Fruit fly (Drosophila melanogaster) whole organism, embryonic: ENCODE measurements around the gene unk.
A peak's percentile ranks its signal among the peaks of the same experiment; 100 is the strongest.

Experiments
- CG10267 ChIP-seq: fragments of 200-800 bp; sonication (Bioruptor generic); optimal IDR thresholded peaks from 2 replicates; lab custom pipeline; 2018; ENCODE audit warnings: missing biosample characterization, mild to moderate bottlenecking, missing genetic modification characterization, moderate library complexity
- CG12299 ChIP-seq: fragments of 200-800 bp; sonication (Bioruptor generic); optimal IDR thresholded peaks from 2 replicates; lab custom pipeline; 2018; ENCODE audit warnings: missing biosample characterization, mild to moderate bottlenecking, missing genetic modification characterization
- CG12769 ChIP-seq: fragments of 200-800 bp; sonication (Bioruptor generic); optimal IDR thresholded peaks from 2 replicates; lab custom pipeline; 2019; ENCODE audit warnings: missing biosample characterization, mild to moderate bottlenecking, missing genetic modification characterization, moderate library complexity
- CG13287 ChIP-seq: fragments of 200-800 bp; sonication (Bioruptor generic); IDR thresholded peaks from 2 replicates; pipeline ENCODE4 v1.3.6; 2022; ENCODE audit warnings: missing biosample characterization, missing genetic modification characterization; ENCODE audit not compliant: partially characterized antibody
- CG15601 ChIP-seq: fragments of 200-800 bp; sonication (Bioruptor generic); optimal IDR thresholded peaks from 3 replicates; lab custom pipeline; 2019; ENCODE audit warnings: missing biosample characterization, mild to moderate bottlenecking, missing genetic modification characterization, moderate library complexity
- CG17328 ChIP-seq: fragments of 200-800 bp; sonication (Bioruptor generic); IDR thresholded peaks from 2 replicates; pipeline ENCODE4 v1.3.6; 2022; ENCODE audit warnings: missing biosample characterization, missing genetic modification characterization
- CG17361 ChIP-seq: fragments of 200-800 bp; sonication (Bioruptor generic); IDR thresholded peaks from 3 replicates; pipeline ENCODE4 v1.3.6; 2022; ENCODE audit warnings: missing biosample characterization, missing genetic modification characterization
- CG17385 ChIP-seq: fragments of 200-800 bp; sonication (Bioruptor generic); optimal IDR thresholded peaks from 3 replicates; lab custom pipeline; 2018; ENCODE audit warnings: missing biosample characterization, mild to moderate bottlenecking, missing genetic modification characterization
- CG17612 ChIP-seq: fragments of 200-800 bp; sonication (Bioruptor generic); IDR thresholded peaks from 2 replicates; pipeline ENCODE4 v1.3.6; 2022; ENCODE audit warnings: missing biosample characterization, missing genetic modification characterization
- CG17829 ChIP-seq: fragments of 200-800 bp; optimal IDR thresholded peaks from 2 replicates; lab custom pipeline; 2019; ENCODE audit warnings: missing biosample characterization, mild to moderate bottlenecking, missing genetic modification characterization, moderate library complexity
- CG1792 ChIP-seq: fragments of 200-800 bp; sonication (Bioruptor generic); optimal IDR thresholded peaks from 2 replicates; lab custom pipeline; 2016; ENCODE audit warnings: missing biosample characterization, missing genetic modification characterization
- CG31441 ChIP-seq: fragments of 200-800 bp; sonication (Bioruptor generic); IDR thresholded peaks from 2 replicates; pipeline ENCODE4 v1.3.6; 2022; ENCODE audit warnings: missing biosample characterization, missing genetic modification characterization
- CG3281 ChIP-seq: fragments of 200-800 bp; sonication (Bioruptor generic); optimal IDR thresholded peaks from 3 replicates; lab custom pipeline; 2017; ENCODE audit warnings: missing biosample characterization, mild to moderate bottlenecking, missing genetic modification characterization
- CG34422 ChIP-seq: fragments of 200-800 bp; sonication (Bioruptor generic); IDR thresholded peaks from 3 replicates; pipeline ENCODE4 v1.3.6; 2022; ENCODE audit warnings: missing biosample characterization, missing genetic modification characterization
- CG4820 ChIP-seq: fragments of 200-800 bp; sonication (Bioruptor generic); optimal IDR thresholded peaks from 3 replicates; lab custom pipeline; 2016; ENCODE audit warnings: missing biosample characterization, missing genetic modification characterization
- CG5180 ChIP-seq: fragments of 200-800 bp; sonication (Bioruptor generic); optimal IDR thresholded peaks from 3 replicates; lab custom pipeline; 2017; ENCODE audit warnings: missing biosample characterization, missing genetic modification characterization, mild to moderate bottlenecking, moderate library complexity, missing genetic modification reagents
- CG6791 ChIP-seq: fragments of 200-800 bp; sonication (Bioruptor generic); IDR thresholded peaks from 3 replicates; pipeline ENCODE4 v1.3.6; 2022; ENCODE audit warnings: missing biosample characterization, missing genetic modification characterization; ENCODE audit not compliant: partially characterized antibody
- CG7271 ChIP-seq: fragments of 200-800 bp; sonication (Bioruptor generic); optimal IDR thresholded peaks from 2 replicates; lab custom pipeline; 2018; ENCODE audit warnings: missing biosample characterization, mild to moderate bottlenecking, missing genetic modification characterization, moderate library complexity
- CoRest ChIP-seq: fragments of 200-800 bp; sonication (Bioruptor generic); optimal IDR thresholded peaks from 3 replicates; lab custom pipeline; 2018; ENCODE audit warnings: missing biosample characterization, mild to moderate bottlenecking, missing genetic modification characterization, moderate library complexity
- Dfd ChIP-seq, 2 experiments: fragments of >200 bp; optimal IDR thresholded peaks; 2 replicates each; lab custom pipeline; 2017; ENCODE audit warnings: missing biosample characterization in 2 of 2, missing genetic modification characterization in 2 of 2
- Fer3 ChIP-seq: fragments of 200-800 bp; sonication (Bioruptor generic); optimal IDR thresholded peaks from 2 replicates; lab custom pipeline; 2018; ENCODE audit warnings: missing biosample characterization, mild to moderate bottlenecking, missing genetic modification characterization, moderate library complexity
- HLHmδ ChIP-seq: fragments of 200-800 bp; sonication (Bioruptor generic); optimal IDR thresholded peaks from 2 replicates; lab custom pipeline; 2018; ENCODE audit warnings: missing biosample characterization, mild to moderate bottlenecking, missing genetic modification characterization, moderate library complexity
- Hr39 ChIP-seq: fragments of >200 bp; optimal IDR thresholded peaks from 2 replicates; lab custom pipeline; 2017
- Hr78 ChIP-seq, 2 experiments: fragments of 200-800 bp in 1 of 2; fragments of >200 bp in 1 of 2; sonication (Bioruptor generic) in 1 of 2; optimal IDR thresholded peaks; 2 replicates each; lab custom pipeline; 2017 to 2019; ENCODE audit warnings: missing biosample characterization in 2 of 2, missing genetic modification characterization in 2 of 2, mild to moderate bottlenecking in 1 of 2, moderate library complexity in 1 of 2
- Max ChIP-seq: fragments of 200-800 bp; sonication (Bioruptor generic); optimal IDR thresholded peaks from 2 replicates; lab custom pipeline; 2016; ENCODE audit warnings: missing biosample characterization, mild to moderate bottlenecking, missing genetic modification characterization
- NK7.1 ChIP-seq: fragments of 200-800 bp; sonication (Bioruptor generic); optimal IDR thresholded peaks from 3 replicates; lab custom pipeline; 2016; ENCODE audit warnings: missing biosample characterization, missing genetic modification characterization
- Nf-YB ChIP-seq: fragments of 200-800 bp; sonication (Bioruptor generic); optimal IDR thresholded peaks from 3 replicates; lab custom pipeline; 2019; ENCODE audit warnings: missing biosample characterization, mild to moderate bottlenecking, missing genetic modification characterization, moderate library complexity
- PHDP ChIP-seq: fragments of 200-800 bp; sonication (Bioruptor generic); optimal IDR thresholded peaks from 3 replicates; lab custom pipeline; 2018; ENCODE audit warnings: missing biosample characterization, mild to moderate bottlenecking, missing genetic modification characterization, moderate library complexity
- Rfx ChIP-seq: fragments of 200-800 bp; sonication (Bioruptor generic); IDR thresholded peaks from 2 replicates; pipeline ENCODE4 v1.3.6; 2022; ENCODE audit warnings: missing biosample characterization, missing genetic modification characterization
- Rx ChIP-seq: fragments of 200-800 bp; sonication (Bioruptor generic); IDR thresholded peaks from 2 replicates; pipeline ENCODE4 v1.3.6; 2022; ENCODE audit warnings: missing biosample characterization, missing genetic modification characterization
- Sox100B ChIP-seq: fragments of 200-800 bp; sonication (Bioruptor generic); optimal IDR thresholded peaks from 3 replicates; lab custom pipeline; 2018; ENCODE audit warnings: missing biosample characterization, mild to moderate bottlenecking, missing genetic modification characterization
- ab ChIP-seq: fragments of 200-800 bp; sonication (Bioruptor generic); optimal IDR thresholded peaks from 2 replicates; lab custom pipeline; 2016; ENCODE audit warnings: missing biosample characterization, missing genetic modification characterization
- bigmax ChIP-seq: fragments of 200-800 bp; sonication (Bioruptor generic); optimal IDR thresholded peaks from 2 replicates; lab custom pipeline; 2018; ENCODE audit warnings: missing biosample characterization, mild to moderate bottlenecking, missing genetic modification characterization
- cato ChIP-seq: fragments of 200-800 bp; sonication (Bioruptor generic); optimal IDR thresholded peaks from 2 replicates; lab custom pipeline; 2016; ENCODE audit warnings: missing biosample characterization, missing genetic modification characterization, borderline replicate concordance
- crc ChIP-seq: fragments of 200-800 bp; sonication (Bioruptor generic); optimal IDR thresholded peaks from 2 replicates; lab custom pipeline; 2016; ENCODE audit warnings: missing biosample characterization, missing genetic modification characterization
- cwo ChIP-seq: fragments of 200-800 bp; sonication (Bioruptor generic); optimal IDR thresholded peaks from 3 replicates; lab custom pipeline; 2017; ENCODE audit warnings: missing biosample characterization, missing genetic modification characterization, mild to moderate bottlenecking, moderate library complexity, missing genetic modification reagents
- da ChIP-seq: fragments of 200-800 bp; sonication (Bioruptor generic); optimal IDR thresholded peaks from 2 replicates; lab custom pipeline; 2016; ENCODE audit warnings: missing biosample characterization, missing genetic modification characterization
- dimm ChIP-seq: fragments of 200-800 bp; sonication (Bioruptor generic); IDR thresholded peaks from 2 replicates; pipeline ENCODE4 v1.3.6; 2022; ENCODE audit warnings: missing biosample characterization, missing genetic modification characterization
- disco-r ChIP-seq: fragments of 200-800 bp; sonication (Bioruptor generic); optimal IDR thresholded peaks from 2 replicates; lab custom pipeline; 2016; ENCODE audit warnings: missing biosample characterization, missing genetic modification characterization
- dpn ChIP-seq, 2 experiments: fragments of 200-800 bp; sonication (Bioruptor generic); optimal IDR thresholded peaks; 3 replicates each; lab custom pipeline; 2016; ENCODE audit warnings: missing biosample characterization in 2 of 2, missing genetic modification characterization in 2 of 2
- en ChIP-seq: fragments of 200-800 bp; sonication (Bioruptor generic); optimal IDR thresholded peaks from 2 replicates; lab custom pipeline; 2016; ENCODE audit warnings: missing biosample characterization, missing genetic modification characterization
- hbn ChIP-seq: fragments of 200-800 bp; sonication (Bioruptor generic); IDR thresholded peaks from 2 replicates; pipeline ENCODE4 v1.3.6; 2022; ENCODE audit warnings: missing biosample characterization, missing genetic modification characterization; ENCODE audit not compliant: partially characterized antibody
- insv ChIP-seq, 2 experiments: fragments of 200-800 bp; sonication (Bioruptor generic); optimal IDR thresholded peaks; 3 replicates each; lab custom pipeline; 2016 to 2018; ENCODE audit warnings: missing biosample characterization in 2 of 2, missing genetic modification characterization in 2 of 2
- kah ChIP-seq: fragments of 200-800 bp; sonication (Bioruptor generic); optimal IDR thresholded peaks from 2 replicates; lab custom pipeline; 2018; ENCODE audit warnings: missing biosample characterization, mild to moderate bottlenecking, missing genetic modification characterization
- mam ChIP-seq: fragments of 200-800 bp; sonication (Bioruptor generic); optimal IDR thresholded peaks from 3 replicates; lab custom pipeline; 2016; ENCODE audit warnings: missing biosample characterization, missing genetic modification characterization
- ranshi ChIP-seq: fragments of 200-800 bp; sonication (Bioruptor generic); IDR thresholded peaks from 2 replicates; pipeline ENCODE4 v1.3.6; 2022; ENCODE audit warnings: missing biosample characterization, missing genetic modification characterization
- repo ChIP-seq: fragments of 200-800 bp; sonication (Bioruptor generic); optimal IDR thresholded peaks from 2 replicates; lab custom pipeline; 2016; ENCODE audit warnings: missing biosample characterization, missing genetic modification characterization
- run ChIP-seq: fragments of 200-800 bp; sonication (Bioruptor generic); optimal IDR thresholded peaks from 3 replicates; lab custom pipeline; 2018; ENCODE audit warnings: missing biosample characterization, mild to moderate bottlenecking, missing genetic modification characterization
- shn ChIP-seq: fragments of 200-800 bp; sonication (Bioruptor generic); optimal IDR thresholded peaks from 3 replicates; lab custom pipeline; 2016; ENCODE audit warnings: missing biosample characterization, missing genetic modification characterization
- sob ChIP-seq: fragments of 200-800 bp; sonication (Bioruptor generic); IDR thresholded peaks from 2 replicates; pipeline ENCODE4 v1.3.6; 2022; ENCODE audit warnings: missing biosample characterization, missing genetic modification characterization
- wdn ChIP-seq: fragments of 200-800 bp; sonication (Bioruptor generic); IDR thresholded peaks from 2 replicates; pipeline ENCODE4 v1.3.6; 2022; ENCODE audit warnings: missing biosample characterization, missing genetic modification characterization
- zfh2 ChIP-seq: fragments of 200-800 bp; sonication (Bioruptor generic); optimal IDR thresholded peaks from 2 replicates; lab custom pipeline; 2016; ENCODE audit warnings: missing biosample characterization, missing genetic modification characterization

The unk gene

dm6 chr3R:23139634-23140010 lies 18.0 kb downstream of the unk start (continued):
- TF ChIP-seq zfh2 (GFP tag; lab: Kevin White, UChicago) (no peak), crc (no peak), CG13287 (no peak), repo (GFP tag; lab: Kevin White, UChicago) (no peak), insv (GFP tag; optimal IDR thresholded peaks at IDR 0.05; lab: Kevin White, UChicago) (no peak), CG10267 (tag; lab: Kevin White, UChicago) (no peak), ab (GFP tag; lab: Kevin White, UChicago) (no peak), CG1792 (GFP tag; lab: Kevin White, UChicago) (no peak), CG17328 (GFP tag; lab: Robert Waterston, UW) (no peak), Nf-YB (no peak), CG12299 (tag; lab: Kevin White, UChicago) (no peak), shn (no peak), CG15601 (tag; lab: Kevin White, UChicago) (no peak), Max (GFP tag; lab: Kevin White, UChicago) (no peak), run (no peak), HLHmδ (GFP tag; lab: Kevin White, UChicago) (no peak), da (GFP tag; lab: Kevin White, UChicago) (no peak), CG12769 (tag; lab: Kevin White, UChicago) (peak; percentile 36), Sox100B (GFP tag; lab: Kevin White, UChicago) (no peak), ranshi (GFP tag; lab: Robert Waterston, UW) (peak; percentile 37; the same call in 1 of the 2 replicates), CG6791 (GFP tag; lab: Robert Waterston, UW) (no peak), dpn (GFP tag; optimal IDR thresholded peaks at IDR 0.05; lab: Kevin White, UChicago) (no peak), CG7271 (no peak), CG17385 (GFP tag; lab: Kevin White, UChicago) (no peak), CoRest (tag; lab: Kevin White, UChicago) (no peak), cwo (GFP tag; lab: Kevin White, UChicago) (peak; percentile 84), CG5180 (no peak), wdn (GFP tag; lab: Robert Waterston, UW) (no peak), disco-r (GFP tag; lab: Kevin White, UChicago) (no peak), sob (GFP tag; lab: Robert Waterston, UW) (no peak), mam (GFP tag; lab: Kevin White, UChicago) (peak; percentile 2), PHDP (tag; lab: Kevin White, UChicago) (no peak), kah (no peak), Dfd (GFP tag; optimal IDR thresholded peaks at IDR 0.05; lab: Kevin White, UChicago) (no peak), Rfx (GFP tag; lab: Robert Waterston, UW) (peak; percentile 7; the same call in 1 of the 2 replicates), CG3281 (GFP tag; lab: Kevin White, UChicago) (no peak), en (no peak), cato (GFP tag; lab: Kevin White, UChicago) (no peak), Rx (GFP tag; lab: Robert Waterston, UW) (no peak), CG17361 (GFP tag; lab: Robert Waterston, UW) (no peak), CG4820 (no peak), NK7.1 (GFP tag; lab: Kevin White, UChicago) (no peak), dimm (GFP tag; lab: Robert Waterston, UW) (no peak), CG34422 (GFP tag; lab: Robert Waterston, UW) (0 out of 3 replicates have a peak, but pooled peaks have one; percentile 33), hbn (no peak), Hr78 (GFP tag; optimal IDR thresholded peaks at IDR 0.05; lab: Kevin White, UChicago) (no peak), Fer3 (tag; lab: Kevin White, UChicago) (no peak), CG17612 (GFP tag; lab: Robert Waterston, UW) (no peak), bigmax (no peak), Hr39 (lab: Kevin White, UChicago) (no peak), CG17829 (no peak), CG31441 (no peak)
